Worm (Caenorhabditis elegans) whole organism, L1 larva: ENCODE results near the gene nfm-1.
A peak's percentile ranks its signal among the peaks of the same experiment; 100 is the strongest.

Experiments
- C04F5.9 ChIP-seq: sonication (generic microtip); optimal IDR thresholded peaks from 2 replicates; lab custom pipeline; 2016; ENCODE audit warnings: missing genetic modification characterization, missing compliant biosample characterization
- alr-1 ChIP-seq: fragments of 200-800 bp; sonication (Bioruptor generic); optimal IDR thresholded peaks from 2 replicates; lab custom pipeline; 2018; ENCODE audit warnings: borderline replicate concordance, mild to moderate bottlenecking, missing genetic modification characterization, missing compliant biosample characterization
- aly-2 ChIP-seq: fragments of 150-350 bp; optimal IDR thresholded peaks from 2 replicates; lab custom pipeline; 2014; ENCODE audit warnings: missing biosample characterization, missing genetic modification characterization
- ama-1 ChIP-seq: fragments of 150-350 bp; optimal IDR thresholded peaks from 2 replicates; lab custom pipeline; 2014
- blmp-1 ChIP-seq: fragments of 150-350 bp; optimal IDR thresholded peaks from 2 replicates; lab custom pipeline; 2014; ENCODE audit warnings: missing biosample characterization, missing genetic modification characterization
- ceh-8 ChIP-seq: fragments of 200-800 bp; sonication (Bioruptor generic); optimal IDR thresholded peaks from 2 replicates; lab custom pipeline; 2018; ENCODE audit warnings: mild to moderate bottlenecking, missing genetic modification characterization, moderate library complexity, missing compliant biosample characterization
- dsc-1 ChIP-seq: sonication (generic microtip); optimal IDR thresholded peaks from 2 replicates; lab custom pipeline; 2016; ENCODE audit warnings: mild to moderate bottlenecking, missing genetic modification characterization, missing compliant biosample characterization
- efl-1 ChIP-seq, 4 experiments: fragments of 150-350 bp; optimal IDR thresholded peaks in 3 of 4; peaks in 1 of 4; 1 replicate in 1 of 4; 2 replicates in 3 of 4; lab custom pipeline; 2014; ENCODE audit warnings: missing biosample characterization in 2 of 4, missing genetic modification characterization in 2 of 4, missing genetic modification reagents in 2 of 4
- efl-3 ChIP-seq: fragments of 200-800 bp; sonication (Bioruptor generic); optimal IDR thresholded peaks from 2 replicates; lab custom pipeline; 2018; ENCODE audit warnings: mild to moderate bottlenecking, missing genetic modification characterization, missing compliant biosample characterization
- elt-3 ChIP-seq, 6 experiments: fragments of 150-350 bp in 1 of 6; sonication (generic microtip); optimal IDR thresholded peaks; 2 replicates each; lab custom pipeline; 2017 to 2018; ENCODE audit warnings: missing biosample characterization in 6 of 6, missing genetic modification characterization in 6 of 6, inconsistent platforms in 1 of 6
- fkh-10 ChIP-seq: sonication (generic microtip); optimal IDR thresholded peaks from 2 replicates; lab custom pipeline; 2017; ENCODE audit warnings: missing biosample characterization, missing genetic modification reagents, missing genetic modification characterization
- fkh-4 ChIP-seq: sonication (generic microtip); optimal IDR thresholded peaks from 2 replicates; lab custom pipeline; 2016; ENCODE audit warnings: missing compliant biosample characterization, missing genetic modification characterization, borderline replicate concordance
- hlh-17 ChIP-seq: fragments of 200-800 bp; sonication (Bioruptor generic); optimal IDR thresholded peaks from 2 replicates; lab custom pipeline; 2018; ENCODE audit warnings: missing genetic modification characterization, mild to moderate bottlenecking, missing compliant biosample characterization, moderate library complexity, borderline replicate concordance
- lin-14 ChIP-seq: fragments of 200-800 bp; sonication (Bioruptor generic); optimal IDR thresholded peaks from 2 replicates; lab custom pipeline; 2018; ENCODE audit warnings: mild to moderate bottlenecking, missing genetic modification characterization, moderate library complexity, missing compliant biosample characterization
- lin-15B ChIP-seq: fragments of 150-350 bp; sonication (generic microtip); optimal IDR thresholded peaks from 3 replicates; lab custom pipeline; 2014; ENCODE audit warnings: missing biosample characterization, missing genetic modification characterization
- lsy-2 ChIP-seq, 2 experiments: fragments of 150-350 bp; optimal IDR thresholded peaks; 2 replicates each; lab custom pipeline; 2014; ENCODE audit warnings: missing biosample characterization in 2 of 2, missing genetic modification characterization in 2 of 2
- nhr-20 ChIP-seq: sonication (generic microtip); optimal IDR thresholded peaks from 2 replicates; lab custom pipeline; 2016; ENCODE audit warnings: mild to moderate bottlenecking, missing genetic modification characterization, missing compliant biosample characterization
- nhr-28 ChIP-seq: fragments of 150-350 bp; optimal IDR thresholded peaks from 2 replicates; lab custom pipeline; 2014; ENCODE audit warnings: missing biosample characterization, missing genetic modification characterization
- nhr-71 ChIP-seq: sonication (generic microtip); optimal IDR thresholded peaks from 2 replicates; lab custom pipeline; 2016; ENCODE audit warnings: mild to moderate bottlenecking, missing genetic modification characterization, moderate library complexity, missing compliant biosample characterization
- nhr-76 ChIP-seq: sonication (generic microtip); optimal IDR thresholded peaks from 2 replicates; lab custom pipeline; 2017; ENCODE audit warnings: missing biosample characterization, missing genetic modification characterization
- nhr-77 ChIP-seq: fragments of 150-350 bp; optimal IDR thresholded peaks from 2 replicates; lab custom pipeline; 2014; ENCODE audit warnings: missing biosample characterization, missing genetic modification characterization
- nhr-84 ChIP-seq: sonication (generic microtip); optimal IDR thresholded peaks from 2 replicates; lab custom pipeline; 2017; ENCODE audit warnings: missing biosample characterization, missing genetic modification characterization
- pqm-1 ChIP-seq: sonication (generic microtip); optimal IDR thresholded peaks from 3 replicates; lab custom pipeline; 2017; ENCODE audit warnings: missing biosample characterization, missing genetic modification characterization
- snpc-4 ChIP-seq: fragments of 150-350 bp; optimal IDR thresholded peaks from 2 replicates; lab custom pipeline; 2014; ENCODE audit warnings: missing biosample characterization, missing genetic modification characterization
- sox-4 ChIP-seq: sonication (generic microtip); optimal IDR thresholded peaks from 2 replicates; lab custom pipeline; 2016; ENCODE audit warnings: missing genetic modification characterization, missing compliant biosample characterization
- sup-37 ChIP-seq: fragments of 200-800 bp; sonication (Bioruptor generic); optimal IDR thresholded peaks from 2 replicates; lab custom pipeline; 2018; ENCODE audit warnings: mild to moderate bottlenecking, missing genetic modification characterization, missing compliant biosample characterization
- swsn-7 ChIP-seq: sonication (generic microtip); optimal IDR thresholded peaks from 2 replicates; lab custom pipeline; 2016; ENCODE audit warnings: missing genetic modification characterization, missing compliant biosample characterization
- tbx-2 ChIP-seq: sonication (generic microtip); optimal IDR thresholded peaks from 2 replicates; lab custom pipeline; 2016; ENCODE audit warnings: missing genetic modification characterization, missing compliant biosample characterization
- unc-130 ChIP-seq: fragments of 150-350 bp; optimal IDR thresholded peaks from 2 replicates; lab custom pipeline; 2017; ENCODE audit warnings: missing biosample characterization, missing genetic modification characterization, inconsistent platforms
- unc-86 ChIP-seq: sonication (generic microtip); optimal IDR thresholded peaks from 2 replicates; lab custom pipeline; 2016; ENCODE audit warnings: missing genetic modification characterization, missing compliant biosample characterization
- zag-1 ChIP-seq: fragments of 150-350 bp; optimal IDR thresholded peaks from 2 replicates; lab custom pipeline; 2014; ENCODE audit warnings: missing biosample characterization, missing genetic modification characterization
- zip-4 ChIP-seq: fragments of 200-800 bp; sonication (Bioruptor generic); optimal IDR thresholded peaks from 2 replicates; lab custom pipeline; 2018; ENCODE audit warnings: mild to moderate bottlenecking, missing genetic modification characterization, moderate library complexity, missing compliant biosample characterization
- ztf-11 ChIP-seq, 2 experiments: sonication (generic microtip); optimal IDR thresholded peaks; 2 replicates each; lab custom pipeline; 2016 to 2017; ENCODE audit warnings: missing genetic modification characterization in 2 of 2, missing biosample characterization in 1 of 2, missing compliant biosample characterization in 1 of 2

nfm-1 gene

DNA sequence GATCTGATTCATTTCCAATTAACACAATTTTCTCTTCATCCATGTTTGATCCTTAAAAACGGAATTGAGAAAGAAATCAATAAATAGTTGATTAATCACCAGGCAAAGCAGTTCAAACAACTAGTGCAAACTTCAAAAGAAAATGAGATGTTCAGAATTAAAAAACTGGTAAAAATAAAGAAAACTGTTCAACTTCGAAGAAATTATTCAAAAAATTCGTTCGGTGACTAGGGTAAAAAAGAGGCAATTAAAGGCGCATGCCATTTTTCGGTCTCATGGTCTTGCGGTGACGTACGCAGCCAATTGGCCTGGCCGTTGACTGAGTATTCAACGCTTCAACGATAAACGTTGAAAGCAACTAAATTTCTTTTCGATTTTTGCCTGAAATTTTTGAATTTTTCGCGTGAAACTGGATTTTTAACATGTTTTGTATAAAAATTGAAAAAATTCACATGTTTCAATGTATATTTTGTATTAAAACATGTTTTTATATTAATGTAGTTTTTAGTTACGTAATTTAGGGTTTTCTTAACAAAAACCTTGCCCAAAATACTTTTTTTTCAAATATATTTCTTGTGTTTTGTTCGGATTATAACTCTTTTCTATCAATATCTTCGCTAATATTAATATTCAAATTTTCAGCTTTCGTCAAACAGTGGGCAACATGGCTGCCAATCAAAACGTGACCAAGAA lies 47.1 kb downstream of the nfm-1 start, which contains the start of the genes sna-3 and rps-3 (continued):
- TF ChIP-seq pqm-1 (tag; lab: Kevin White, UChicago) (no peak), lin-14 (GFP tag; lab: Kevin White, UChicago) (peak; percentile 70), efl-3 (GFP tag; lab: Kevin White, UChicago) (no peak), ceh-8 (GFP tag; lab: Kevin White, UChicago) (peak; percentile 31), nhr-84 (no peak), alr-1 (tag; lab: Kevin White, UChicago) (no peak), zag-1 (tag; lab: Kevin White, UChicago) (no peak), aly-2 (peak; percentile 29), unc-86 (peak; percentile 52), nhr-20 (tag; lab: Kevin White, UChicago) (peak; percentile 62), zip-4 (GFP tag; lab: Kevin White, UChicago) (no peak), fkh-4 (tag; lab: Kevin White, UChicago) (no peak)

DNA sequence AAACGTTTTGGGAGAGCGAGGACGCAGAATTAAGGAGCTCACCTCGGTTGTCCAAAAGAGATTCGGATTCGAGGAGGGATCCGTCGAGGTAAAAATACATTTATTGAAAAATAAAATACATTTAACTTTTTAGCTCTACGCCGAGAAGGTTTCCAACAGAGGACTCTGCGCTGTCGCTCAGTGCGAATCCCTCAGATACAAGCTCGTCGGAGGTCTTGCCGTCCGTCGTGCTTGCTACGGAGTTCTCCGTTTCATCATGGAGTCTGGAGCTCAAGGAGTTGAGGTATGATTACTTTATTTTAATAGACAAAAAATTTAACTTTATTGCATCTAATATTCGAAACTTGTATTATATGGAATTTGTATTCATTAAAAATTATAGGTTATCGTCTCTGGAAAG lies 47.8 kb downstream of the nfm-1 start:
- no peak for TF ChIP-seq nhr-71 (tag; lab: Kevin White, UChicago)
- TF ChIP-seq tbx-2 (tag; lab: Kevin White, UChicago), result no peak
- no peak for TF ChIP-seq zag-1 (tag; lab: Kevin White, UChicago)
- TF ChIP-seq sox-4 (tag; lab: Kevin White, UChicago), result no peak
- no peak for TF ChIP-seq C04F5.9
- TF ChIP-seq hlh-17 (GFP tag; lab: Kevin White, UChicago), result no peak
- no peak for TF ChIP-seq sup-37 (GFP tag; lab: Kevin White, UChicago)
- TF ChIP-seq nhr-76, result no peak
- TF ChIP-seq nhr-28 (tag; lab: Kevin White, UChicago), result no peak
- no peak for TF ChIP-seq fkh-10
- no peak for TF ChIP-seq ztf-11 (tag; optimal IDR thresholded peaks at IDR 0.05; lab: Kevin White, UChicago)
- TF ChIP-seq dsc-1 (tag; lab: Kevin White, UChicago), result no peak

DNA sequence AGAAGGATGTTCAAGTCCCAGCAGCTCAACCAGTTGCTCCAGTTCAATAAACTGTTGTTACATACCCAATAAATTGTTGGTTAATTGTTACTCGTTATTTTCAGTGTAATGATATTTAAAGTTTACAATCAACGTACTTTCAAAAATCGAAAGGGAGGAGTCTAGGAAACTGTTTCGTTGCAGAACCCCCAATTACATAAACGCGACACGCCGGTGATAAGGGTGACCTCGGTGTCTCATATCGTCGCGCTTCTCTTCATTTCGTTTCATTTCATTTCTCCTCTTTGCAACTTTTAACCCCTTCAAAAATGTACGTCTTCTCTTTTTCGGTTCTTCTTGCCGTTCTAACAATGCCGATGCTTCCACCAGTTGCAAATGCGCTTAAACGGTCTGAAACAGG lies 48.6 kb downstream of the nfm-1 start, which contains the start of gene C23G10.2:
TSS of gene C23G10.2 (plus strand) at position 184 of the 400 bp plus-strand sequence.
- peak in 1 of 2 experiments; percentile 36 for TF ChIP-seq lsy-2 (tag; optimal IDR thresholded peaks at IDR 0.05; lab: Kevin White, UChicago)
- TF ChIP-seq ama-1 (lab: Kevin White, UChicago), result no peak
- TF ChIP-seq snpc-4, result no peak
- peak in 1 of 6 experiments; percentile 58 for TF ChIP-seq elt-3 (tag; optimal IDR thresholded peaks at IDR 0.05; lab: Kevin White, UChicago)
- peak; percentile 14 for TF ChIP-seq blmp-1 (tag; lab: Kevin White, UChicago)
- TF ChIP-seq nhr-77 (tag; lab: Kevin White, UChicago), result no peak

DNA sequence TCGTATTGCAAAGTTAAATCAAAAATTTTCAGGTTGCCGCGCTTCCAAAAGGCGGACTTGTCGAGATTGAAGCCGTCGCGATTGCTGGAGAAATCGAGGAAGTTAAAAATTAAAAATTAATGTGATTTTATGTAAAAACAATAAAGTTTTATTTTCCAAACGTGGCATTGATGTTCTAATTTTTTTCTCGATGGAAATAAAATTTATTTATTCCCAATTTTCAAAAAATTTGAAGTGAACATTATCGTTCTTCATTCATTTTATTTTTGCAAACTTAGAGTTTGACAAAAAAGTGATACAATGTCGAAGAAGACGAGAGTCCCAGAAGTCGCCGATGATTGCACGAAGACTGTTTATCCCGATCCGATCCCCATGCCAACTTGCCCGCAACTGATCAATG lies 49.7 kb downstream of the nfm-1 start, which contains the start of gene C23G10.1:
TSS of gene C23G10.1 (plus strand) at position 301 of the 400 bp plus-strand sequence.
- TF ChIP-seq efl-1 (optimal IDR thresholded peaks at IDR 0.05; lab: Kevin White, UChicago), result no peak
- no peak for TF ChIP-seq efl-1 (GFP tag; optimal IDR thresholded peaks at IDR 0.05 in 1 of 2; lab: Kevin White, UChicago)
- no peak for TF ChIP-seq hlh-17 (GFP tag; lab: Kevin White, UChicago)
- TF ChIP-seq nhr-76, result no peak
- TF ChIP-seq ceh-8 (GFP tag; lab: Kevin White, UChicago), result no peak
- TF ChIP-seq aly-2, result no peak
- no peak for TF ChIP-seq lin-15B (tag; lab: Kevin White, UChicago)
- no peak for TF ChIP-seq unc-130 (tag; lab: Kevin White, UChicago)

DNA sequence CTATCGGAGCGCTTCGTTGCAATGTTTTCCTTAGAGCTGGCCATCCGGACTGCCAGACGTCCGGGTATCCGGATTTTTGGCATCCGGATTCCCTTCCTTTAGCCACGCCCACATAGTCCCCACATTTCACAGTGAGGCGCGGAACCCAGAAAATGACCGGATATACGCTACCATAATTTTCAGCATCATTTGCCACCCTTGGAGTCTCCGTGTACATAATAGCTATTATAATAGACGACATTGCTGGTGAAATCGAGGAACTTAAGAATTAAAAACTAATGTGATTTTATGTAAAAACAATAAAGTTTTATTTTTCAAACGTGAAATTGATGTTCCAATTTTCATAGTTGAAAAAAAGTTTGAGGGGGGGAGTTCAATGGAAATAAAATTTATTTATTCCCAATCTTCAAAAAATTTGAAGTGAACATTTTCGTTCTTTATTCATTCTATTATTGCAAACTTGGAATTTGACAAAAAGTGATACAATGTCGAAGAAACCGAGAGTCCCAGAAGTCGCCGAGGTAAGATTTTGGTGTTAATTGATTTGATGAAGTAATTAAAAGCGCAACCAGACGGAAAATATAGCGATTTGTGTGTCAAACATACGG lies 51.1 kb downstream of the nfm-1 start:
- TF ChIP-seq snpc-4, result peak; percentile 46
- no peak for TF ChIP-seq swsn-7 (tag; lab: Kevin White, UChicago)
